Fruit fly (Drosophila melanogaster) whole organism, embryonic: ENCODE measurements around the gene CG32713.

ENCODE experiments used
- CG10267 ChIP-seq: fragments of 200-800 bp; sonication (Bioruptor generic); optimal IDR thresholded peaks from 2 replicates; lab custom pipeline; 2018; ENCODE audit warnings: missing biosample characterization, mild to moderate bottlenecking, missing genetic modification characterization, moderate library complexity
- CG10654 ChIP-seq: fragments of 200-800 bp; sonication (Bioruptor generic); optimal IDR thresholded peaks from 2 replicates; lab custom pipeline; 2016; ENCODE audit warnings: missing biosample characterization, missing genetic modification characterization
- CG11085 ChIP-seq: fragments of 200-800 bp; sonication (Bioruptor generic); IDR thresholded peaks from 2 replicates; pipeline ENCODE4 v1.3.6; 2022; ENCODE audit warnings: missing biosample characterization, missing genetic modification characterization
- CG11696 ChIP-seq: fragments of 200-800 bp; sonication (Bioruptor generic); IDR thresholded peaks from 2 replicates; pipeline ENCODE4 v1.3.6; 2022; ENCODE audit warnings: missing biosample characterization, missing genetic modification characterization
- CG1233 ChIP-seq: fragments of 200-800 bp; sonication (Bioruptor generic); optimal IDR thresholded peaks from 4 replicates; lab custom pipeline; 2018; ENCODE audit warnings: missing biosample characterization, mild to moderate bottlenecking, missing genetic modification characterization
- CG12942 ChIP-seq: fragments of 200-800 bp; sonication (Bioruptor generic); optimal IDR thresholded peaks from 3 replicates; lab custom pipeline; 2016; ENCODE audit warnings: missing biosample characterization, missing genetic modification characterization
- CG13287 ChIP-seq: fragments of 200-800 bp; sonication (Bioruptor generic); IDR thresholded peaks from 2 replicates; pipeline ENCODE4 v1.3.6; 2022; ENCODE audit warnings: missing biosample characterization, missing genetic modification characterization; ENCODE audit not compliant: partially characterized antibody
- CG13424 ChIP-seq: fragments of 200-800 bp; sonication (Bioruptor generic); optimal IDR thresholded peaks from 2 replicates; lab custom pipeline; 2019; ENCODE audit warnings: missing biosample characterization, mild to moderate bottlenecking, missing genetic modification characterization, moderate library complexity
- CG14050 ChIP-seq: fragments of 200-800 bp; sonication (Bioruptor generic); IDR thresholded peaks from 3 replicates; pipeline ENCODE4 v1.3.6; 2022; ENCODE audit warnings: missing biosample characterization, missing genetic modification characterization
- CG17568 ChIP-seq: fragments of 200-800 bp; sonication (Bioruptor generic); optimal IDR thresholded peaks from 2 replicates; lab custom pipeline; 2018; ENCODE audit warnings: missing biosample characterization, mild to moderate bottlenecking, missing genetic modification characterization, moderate library complexity
- CG17802 ChIP-seq: fragments of 200-800 bp; sonication (Bioruptor generic); optimal IDR thresholded peaks from 2 replicates; lab custom pipeline; 2018; ENCODE audit warnings: missing biosample characterization, mild to moderate bottlenecking, missing genetic modification characterization, moderate library complexity
- CG1792 ChIP-seq: fragments of 200-800 bp; sonication (Bioruptor generic); optimal IDR thresholded peaks from 2 replicates; lab custom pipeline; 2016; ENCODE audit warnings: missing biosample characterization, missing genetic modification characterization
- CG18764 ChIP-seq: fragments of 200-800 bp; sonication (Bioruptor generic); optimal IDR thresholded peaks from 3 replicates; lab custom pipeline; 2016; ENCODE audit warnings: missing biosample characterization, missing genetic modification characterization
- CG2202 ChIP-seq: fragments of 200-800 bp; sonication (Bioruptor generic); optimal IDR thresholded peaks from 2 replicates; lab custom pipeline; 2018; ENCODE audit warnings: missing biosample characterization, mild to moderate bottlenecking, missing genetic modification characterization
- CG32532 ChIP-seq: fragments of 200-800 bp; sonication (Bioruptor generic); IDR thresholded peaks from 2 replicates; pipeline ENCODE4 v1.3.6; 2022; ENCODE audit warnings: missing biosample characterization, missing genetic modification characterization
- CG3838 ChIP-seq: fragments of 200-800 bp; sonication (Bioruptor generic); optimal IDR thresholded peaks from 3 replicates; lab custom pipeline; 2016; ENCODE audit warnings: missing biosample characterization, missing genetic modification characterization
- CG4282 ChIP-seq: fragments of 200-800 bp; sonication (Bioruptor generic); optimal IDR thresholded peaks from 2 replicates; lab custom pipeline; 2016; ENCODE audit warnings: missing biosample characterization, missing genetic modification characterization
- CG6272 ChIP-seq: fragments of 200-800 bp; sonication (Bioruptor generic); IDR thresholded peaks from 2 replicates; pipeline ENCODE4 v1.3.6; 2022; ENCODE audit warnings: missing biosample characterization, missing genetic modification characterization
- CG6791 ChIP-seq: fragments of 200-800 bp; sonication (Bioruptor generic); IDR thresholded peaks from 3 replicates; pipeline ENCODE4 v1.3.6; 2022; ENCODE audit warnings: missing biosample characterization, missing genetic modification characterization; ENCODE audit not compliant: partially characterized antibody
- CG8281 ChIP-seq: fragments of 200-800 bp; sonication (Bioruptor generic); optimal IDR thresholded peaks from 2 replicates; lab custom pipeline; 2018; ENCODE audit warnings: missing biosample characterization, mild to moderate bottlenecking, missing genetic modification characterization, moderate library complexity
- Chrac-16 ChIP-seq: fragments of 200-800 bp; sonication (Bioruptor generic); optimal IDR thresholded peaks from 3 replicates; lab custom pipeline; 2016; ENCODE audit warnings: missing biosample characterization, missing genetic modification characterization
- CkIIα-i1 ChIP-seq: fragments of 200-800 bp; sonication (Bioruptor generic); IDR thresholded peaks from 2 replicates; pipeline ENCODE4 v1.3.6; 2022; ENCODE audit warnings: missing biosample characterization, missing genetic modification characterization
- Deaf1 ChIP-seq: fragments of 200-800 bp; optimal IDR thresholded peaks from 3 replicates; lab custom pipeline; 2019; ENCODE audit warnings: missing biosample characterization, mild to moderate bottlenecking, missing genetic modification characterization, moderate library complexity
- E2f1 ChIP-seq: fragments of 200-800 bp; sonication (Bioruptor generic); IDR thresholded peaks from 2 replicates; pipeline ENCODE4 v1.3.6; 2022; ENCODE audit warnings: missing biosample characterization, missing genetic modification characterization
- Hr3 ChIP-seq: fragments of 200-800 bp; sonication (Bioruptor generic); optimal IDR thresholded peaks from 3 replicates; lab custom pipeline; 2016; ENCODE audit warnings: missing biosample characterization, missing genetic modification characterization
- Lim3 ChIP-seq: fragments of 200-800 bp; sonication (Bioruptor generic); IDR thresholded peaks from 2 replicates; pipeline ENCODE4 v1.3.6; 2022; ENCODE audit warnings: missing biosample characterization, missing genetic modification characterization
- Nf-YC ChIP-seq: fragments of 200-800 bp; optimal IDR thresholded peaks from 3 replicates; lab custom pipeline; 2019; ENCODE audit warnings: missing biosample characterization, mild to moderate bottlenecking, missing genetic modification characterization, moderate library complexity
- NfI ChIP-seq: fragments of 200-800 bp; sonication (Bioruptor generic); optimal IDR thresholded peaks from 3 replicates; lab custom pipeline; 2018; ENCODE audit warnings: missing biosample characterization, mild to moderate bottlenecking, missing genetic modification characterization, moderate library complexity
- Pdp1 ChIP-seq, 2 experiments: fragments of 200-800 bp; sonication (Bioruptor generic); optimal IDR thresholded peaks; 3 replicates each; lab custom pipeline; 2016; ENCODE audit warnings: missing biosample characterization in 2 of 2, missing genetic modification characterization in 2 of 2, mild to moderate bottlenecking in 1 of 2, moderate library complexity in 1 of 2
- Ravus ChIP-seq: fragments of 200-800 bp; sonication (Bioruptor generic); IDR thresholded peaks from 2 replicates; pipeline ENCODE4 v1.3.6; 2022; ENCODE audit warnings: missing biosample characterization, missing genetic modification characterization
- Sin3A ChIP-seq: fragments of >200 bp; optimal IDR thresholded peaks from 2 replicates; lab custom pipeline; 2018
- Sox100B ChIP-seq: fragments of 200-800 bp; sonication (Bioruptor generic); optimal IDR thresholded peaks from 3 replicates; lab custom pipeline; 2018; ENCODE audit warnings: missing biosample characterization, mild to moderate bottlenecking, missing genetic modification characterization
- TFAM ChIP-seq: fragments of 200-800 bp; sonication (Bioruptor generic); optimal IDR thresholded peaks from 2 replicates; lab custom pipeline; 2017; ENCODE audit warnings: missing biosample characterization, missing genetic modification characterization, inconsistent platforms
- ac ChIP-seq: fragments of 200-800 bp; sonication (Bioruptor generic); optimal IDR thresholded peaks from 3 replicates; lab custom pipeline; 2017; ENCODE audit warnings: missing biosample characterization, mild to moderate bottlenecking, missing genetic modification characterization
- amos ChIP-seq: fragments of 200-800 bp; sonication (Bioruptor generic); IDR thresholded peaks from 2 replicates; pipeline ENCODE4 v1.3.6; 2022; ENCODE audit warnings: missing biosample characterization, missing genetic modification characterization; ENCODE audit not compliant: partially characterized antibody
- ash1 ChIP-seq: fragments of 200-800 bp; sonication (Bioruptor generic); optimal IDR thresholded peaks from 2 replicates; lab custom pipeline; 2018; ENCODE audit warnings: missing biosample characterization, mild to moderate bottlenecking, missing genetic modification characterization
- bcd ChIP-seq: fragments of 200-800 bp; sonication (Bioruptor generic); optimal IDR thresholded peaks from 2 replicates; lab custom pipeline; 2017; ENCODE audit warnings: missing biosample characterization, mild to moderate bottlenecking, missing genetic modification characterization
- danr ChIP-seq: fragments of 200-800 bp; sonication (Bioruptor generic); IDR thresholded peaks from 2 replicates; pipeline ENCODE4 v1.3.6; 2022; ENCODE audit warnings: missing biosample characterization, missing genetic modification characterization
- dmrt99B ChIP-seq: fragments of 200-800 bp; sonication (Bioruptor generic); optimal IDR thresholded peaks from 2 replicates; lab custom pipeline; 2018; ENCODE audit warnings: missing biosample characterization, mild to moderate bottlenecking, missing genetic modification characterization, moderate library complexity
- en ChIP-seq: fragments of 200-800 bp; sonication (Bioruptor generic); optimal IDR thresholded peaks from 2 replicates; lab custom pipeline; 2016; ENCODE audit warnings: missing biosample characterization, missing genetic modification characterization
- gcm2 ChIP-seq: fragments of 200-800 bp; sonication (Bioruptor generic); optimal IDR thresholded peaks from 2 replicates; lab custom pipeline; 2016; ENCODE audit warnings: missing biosample characterization, missing genetic modification characterization
- gsb-n ChIP-seq: fragments of 200-800 bp; sonication (Bioruptor generic); optimal IDR thresholded peaks from 3 replicates; lab custom pipeline; 2018; ENCODE audit warnings: missing biosample characterization, mild to moderate bottlenecking, missing genetic modification characterization
- her ChIP-seq: fragments of 200-800 bp; sonication (Bioruptor generic); optimal IDR thresholded peaks from 2 replicates; lab custom pipeline; 2016; ENCODE audit warnings: missing biosample characterization, missing genetic modification characterization
- hkb ChIP-seq, 2 experiments: fragments of 200-800 bp in 1 of 2; fragments of >200 bp in 1 of 2; sonication (Bioruptor generic) in 1 of 2; IDR thresholded peaks in 1 of 2; optimal IDR thresholded peaks in 1 of 2; 2 replicates each; pipeline versions ENCODE4 v1.3.6 to Lab custom; 2017 to 2022; ENCODE audit warnings: missing biosample characterization in 1 of 2, missing genetic modification characterization in 1 of 2
- maf-S ChIP-seq: fragments of 200-800 bp; sonication (Bioruptor generic); optimal IDR thresholded peaks from 2 replicates; lab custom pipeline; 2016; ENCODE audit warnings: missing biosample characterization, missing genetic modification characterization
- phol ChIP-seq: fragments of 200-800 bp; sonication (Bioruptor generic); optimal IDR thresholded peaks from 3 replicates; lab custom pipeline; 2018; ENCODE audit warnings: missing biosample characterization, mild to moderate bottlenecking, missing genetic modification characterization, moderate library complexity
- pita ChIP-seq: fragments of 200-800 bp; sonication (Bioruptor generic); optimal IDR thresholded peaks from 2 replicates; lab custom pipeline; 2017; ENCODE audit warnings: missing biosample characterization, mild to moderate bottlenecking, missing genetic modification characterization
- seq ChIP-seq: fragments of 200-800 bp; sonication (Bioruptor generic); IDR thresholded peaks from 2 replicates; pipeline ENCODE4 v1.3.6; 2022; ENCODE audit warnings: missing biosample characterization, missing genetic modification characterization
- usp ChIP-seq: fragments of >200 bp; optimal IDR thresholded peaks from 2 replicates; lab custom pipeline; 2017; ENCODE audit warnings: missing biosample characterization, missing genetic modification characterization
- vfl ChIP-seq: fragments of 200-800 bp; sonication (Bioruptor generic); optimal IDR thresholded peaks from 2 replicates; lab custom pipeline; 2016; ENCODE audit warnings: missing biosample characterization, missing genetic modification characterization

The CG32713 gene

DNA sequence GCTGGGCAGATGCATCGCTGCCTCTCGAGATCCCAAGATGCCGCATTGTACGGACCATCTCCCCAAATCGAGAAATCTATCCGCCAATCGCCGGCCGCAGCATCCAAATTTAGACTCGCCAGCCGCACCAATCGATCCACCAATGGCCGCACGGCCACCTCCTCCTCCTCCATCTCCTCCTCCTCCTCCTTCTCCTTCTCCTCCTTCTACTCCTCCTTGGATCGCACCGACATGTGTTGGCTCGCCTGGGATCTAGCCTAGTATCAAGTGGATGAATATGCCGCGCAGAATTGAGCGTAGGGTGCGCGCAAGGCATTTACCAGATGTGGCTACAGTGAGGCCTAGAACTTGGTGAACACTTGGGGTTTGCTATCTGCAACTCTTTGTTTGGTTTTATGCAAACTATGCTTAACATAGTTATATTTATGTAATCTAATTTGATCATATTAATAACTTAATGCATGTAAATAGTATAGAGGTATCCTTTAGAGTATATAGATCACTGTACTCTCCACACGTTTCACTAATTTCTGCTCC is 2.3 kb downstream of the CG32713 start, which contains the start of gene org-1 (continued):
- peak; percentile 97 for TF ChIP-seq seq (GFP tag; lab: Robert Waterston, UW)
- TF ChIP-seq E2f1 (GFP tag; lab: Robert Waterston, UW): peak; percentile 97
- TF ChIP-seq ash1 (GFP tag; lab: Kevin White, UChicago): no peak
- peak; percentile 94 for TF ChIP-seq bcd (GFP tag; lab: Kevin White, UChicago)
- TF ChIP-seq Deaf1 (tag; lab: Kevin White, UChicago): peak; percentile 65
- peak; percentile 50 for TF ChIP-seq CG3838 (GFP tag; lab: Kevin White, UChicago)
- TF ChIP-seq danr: peak; percentile 95
- peak; percentile 96 for TF ChIP-seq CG32532 (GFP tag; lab: Robert Waterston, UW)
- TF ChIP-seq CG1792: peak; percentile 55
- TF ChIP-seq hkb (optimal IDR thresholded peaks at IDR 0.05; lab: Kevin White, UChicago): no peak
- peak; percentile 97 for TF ChIP-seq hkb (GFP tag; IDR thresholded peaks at IDR 0.05; lab: Robert Waterston, UW)
- no peak for TF ChIP-seq Sin3A (lab: Kevin White, UChicago)
- peak; percentile 93 for TF ChIP-seq ac (GFP tag; lab: Kevin White, UChicago)
- peak; percentile 96 for TF ChIP-seq Nf-YC (tag; lab: Kevin White, UChicago)
- peak; percentile 22 for TF ChIP-seq her (GFP tag; lab: Kevin White, UChicago)
- no peak for TF ChIP-seq CG13287 (GFP tag; lab: Robert Waterston, UW)
- peak; percentile 91 for TF ChIP-seq CG12942 (GFP tag; lab: Kevin White, UChicago)
- peak; percentile 95 for TF ChIP-seq CG14050 (GFP tag; lab: Robert Waterston, UW)
- TF ChIP-seq Hr3 (GFP tag; lab: Kevin White, UChicago): peak; percentile 94
- TF ChIP-seq NfI (GFP tag; lab: Kevin White, UChicago): peak; percentile 94
- peak; percentile 95 for TF ChIP-seq gsb-n (tag; lab: Kevin White, UChicago)
- peak; percentile 51 for TF ChIP-seq vfl (GFP tag; lab: Kevin White, UChicago)
- TF ChIP-seq CG11085 (GFP tag; lab: Robert Waterston, UW): peak; percentile 93
- TF ChIP-seq CG18764 (GFP tag; lab: Kevin White, UChicago): peak; percentile 87
- TF ChIP-seq CG8281 (tag; lab: Kevin White, UChicago): peak; percentile 82
- peak; percentile 93 for TF ChIP-seq CG11696 (GFP tag; lab: Robert Waterston, UW)
- no peak for TF ChIP-seq CG4282 (GFP tag; lab: Kevin White, UChicago)
- TF ChIP-seq phol (tag; lab: Kevin White, UChicago): peak; percentile 96
- TF ChIP-seq Lim3: peak; percentile 90
- TF ChIP-seq CG10267 (tag; lab: Kevin White, UChicago): peak; percentile 90
- TF ChIP-seq CG6272 (GFP tag; lab: Robert Waterston, UW): peak; percentile 97
- peak; percentile 90 for TF ChIP-seq CG2202 (tag; lab: Kevin White, UChicago)
- TF ChIP-seq pita (GFP tag; lab: Kevin White, UChicago): no peak
- TF ChIP-seq gcm2 (GFP tag; lab: Kevin White, UChicago): peak; percentile 76
- TF ChIP-seq CkIIα-i1 (GFP tag; lab: Robert Waterston, UW): peak; percentile 76; the same call in 1 of the 2 replicates
- no peak for TF ChIP-seq CG6791 (GFP tag; lab: Robert Waterston, UW)
- TF ChIP-seq CG17568 (GFP tag; lab: Kevin White, UChicago): peak; percentile 90
- peak; percentile 72 for TF ChIP-seq maf-S
- TF ChIP-seq TFAM (GFP tag; lab: Kevin White, UChicago): peak; percentile 61
- peak; percentile 95 for TF ChIP-seq dmrt99B (tag; lab: Kevin White, UChicago)
- peak; percentile 87 to 93 for TF ChIP-seq Pdp1 (GFP tag; optimal IDR thresholded peaks at IDR 0.05; lab: Kevin White, UChicago)
- TF ChIP-seq Sox100B (GFP tag; lab: Kevin White, UChicago): peak; percentile 88
- peak; percentile 88 for TF ChIP-seq CG10654 (GFP tag; lab: Kevin White, UChicago)
- TF ChIP-seq CG17802 (tag; lab: Kevin White, UChicago): peak; percentile 81
- peak; percentile 96 for TF ChIP-seq Chrac-16 (GFP tag; lab: Kevin White, UChicago)
- no peak for TF ChIP-seq amos (GFP tag; lab: Robert Waterston, UW)
- peak; percentile 93 for TF ChIP-seq CG1233
- TF ChIP-seq CG13424 (tag; lab: Kevin White, UChicago): peak; percentile 97
- peak; percentile 62 for TF ChIP-seq en
- peak; percentile 93 for TF ChIP-seq Ravus (GFP tag; lab: Robert Waterston, UW)
- no peak for TF ChIP-seq usp
